Worm (Caenorhabditis elegans) whole organism, L3 larva: ENCODE data around the gene unc-129.

Experiments used
- ama-1 ChIP-seq: fragments of 150-350 bp; optimal IDR thresholded peaks from 2 replicates; lab custom pipeline; 2018
- nhr-25 ChIP-seq: sonication (generic microtip); optimal IDR thresholded peaks from 2 replicates; lab custom pipeline; 2017; ENCODE audit warnings: missing biosample characterization, missing genetic modification characterization
- skn-1 ChIP-seq: fragments of 150-350 bp; optimal IDR thresholded peaks from 2 replicates; lab custom pipeline; 2014; ENCODE audit warnings: missing biosample characterization, missing genetic modification characterization
- ztf-11 ChIP-seq: fragments of 150-350 bp; optimal IDR thresholded peaks from 2 replicates; lab custom pipeline; 2014; ENCODE audit warnings: missing biosample characterization, missing genetic modification characterization

ce11 chrIV:9043224-9043623 lies 38.0 kb upstream of the unc-129 start, which contains the start of gene Y73F4A.2:
- no peak for TF ChIP-seq skn-1
- TF ChIP-seq nhr-25 = no peak
- no peak for TF ChIP-seq ama-1 (lab: Kevin White, UChicago)
- TF ChIP-seq ztf-11 (tag; lab: Kevin White, UChicago) = no peak
